Fruit fly (Drosophila melanogaster) whole organism, adult: Measurements from ENCODE around the gene CG4751.

Experiments used
- CG12768 ChIP-seq: fragments of 200-800 bp; sonication (Bioruptor generic); optimal IDR thresholded peaks from 2 replicates; lab custom pipeline; 2017; ENCODE audit warnings: missing biosample characterization, missing genetic modification characterization, mild to moderate bottlenecking, moderate library complexity, missing genetic modification reagents
- CG14711 ChIP-seq: fragments of 200-800 bp; sonication (Bioruptor generic); optimal IDR thresholded peaks from 2 replicates; lab custom pipeline; 2018; ENCODE audit warnings: missing biosample characterization, mild to moderate bottlenecking, missing genetic modification characterization, moderate library complexity
- Clk ChIP-seq: fragments of 200-800 bp; sonication (Bioruptor generic); optimal IDR thresholded peaks from 2 replicates; lab custom pipeline; 2017; ENCODE audit warnings: missing biosample characterization, missing genetic modification characterization
- Crg-1 ChIP-seq: fragments of 200-800 bp; sonication (Bioruptor generic); optimal IDR thresholded peaks from 2 replicates; lab custom pipeline; 2016; ENCODE audit warnings: missing biosample characterization, missing genetic modification characterization
- bab1 ChIP-seq: fragments of 200-800 bp; sonication (Bioruptor generic); optimal IDR thresholded peaks from 3 replicates; lab custom pipeline; 2019; ENCODE audit warnings: missing biosample characterization, mild to moderate bottlenecking, missing genetic modification characterization, moderate library complexity
- cnc ChIP-seq, 2 experiments: fragments of >200 bp; optimal IDR thresholded peaks; 2 replicates each; lab custom pipeline; 2017
- ovo ChIP-seq: fragments of 200-800 bp; sonication (Bioruptor generic); optimal IDR thresholded peaks from 2 replicates; lab custom pipeline; 2016; ENCODE audit warnings: missing biosample characterization, missing genetic modification characterization
- pad ChIP-seq: fragments of 200-800 bp; sonication (Bioruptor generic); optimal IDR thresholded peaks from 3 replicates; lab custom pipeline; 2017; ENCODE audit warnings: missing biosample characterization, missing genetic modification characterization, mild to moderate bottlenecking, moderate library complexity, missing genetic modification reagents

dm6 chr2L:11178334-11178733 is 47.8 kb downstream of the CG4751 start:
- TF ChIP-seq pad (GFP tag; lab: Kevin White, UChicago) (no peak), cnc (optimal IDR thresholded peaks at IDR 0.05; lab: Kevin White, UChicago) (no peak), Crg-1 (GFP tag; lab: Kevin White, UChicago) (no peak), Clk (GFP tag; lab: Kevin White, UChicago) (no peak), CG14711 (tag; lab: Kevin White, UChicago) (no peak), ovo (GFP tag; lab: Kevin White, UChicago) (no peak), bab1 (GFP tag; lab: Kevin White, UChicago) (no peak), CG12768 (GFP tag; lab: Kevin White, UChicago) (no peak)
